Fruit fly (Drosophila melanogaster): Measurements from ENCODE around the gene Rsph3.

DNA sequence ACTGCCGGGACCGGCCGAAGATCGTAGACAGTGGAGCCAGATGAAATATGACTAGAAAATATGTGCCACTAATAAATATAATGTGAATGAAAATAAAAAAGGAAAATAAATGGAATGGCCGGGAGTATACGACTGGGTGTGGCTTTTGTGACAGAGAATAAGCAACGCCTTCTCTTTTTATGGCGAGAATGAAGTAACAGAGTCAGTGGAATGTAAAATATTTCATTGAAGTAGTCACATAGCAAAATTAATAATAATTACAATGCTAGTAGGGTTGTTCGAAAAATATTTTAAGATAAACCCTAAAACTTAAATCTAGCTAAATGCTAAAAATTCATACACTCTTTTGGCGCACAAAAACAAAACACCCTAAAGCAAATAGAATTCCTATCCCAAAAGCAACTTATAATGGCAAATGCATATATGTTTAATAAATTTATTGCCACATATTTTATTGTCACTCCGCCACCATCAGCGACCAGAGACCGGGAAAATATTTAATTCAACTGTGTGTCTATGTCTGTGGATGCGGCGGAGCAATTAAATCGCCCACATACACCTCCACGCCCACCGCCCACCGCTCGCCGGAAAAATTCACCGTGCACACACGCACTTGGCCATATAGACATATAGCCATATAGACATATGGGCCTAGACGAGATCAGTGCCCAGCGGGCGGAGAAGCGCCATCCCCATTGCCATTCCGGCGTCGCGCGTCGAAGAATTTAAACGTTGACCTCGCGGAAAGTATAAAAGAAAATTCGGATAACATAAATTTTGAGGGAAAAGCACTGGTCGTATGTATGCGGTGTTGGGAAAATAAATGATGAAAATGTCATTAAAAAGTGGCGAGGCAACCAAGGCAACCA, 56.1 kb downstream of the Rsph3 start:
- no peak for TF ChIP-seq pan (optimal IDR thresholded peaks at IDR 0.05)
- no peak for TF ChIP-seq psq (optimal IDR thresholded peaks at IDR 0.05)
- no peak for TF ChIP-seq CG8478 (optimal IDR thresholded peaks at IDR 0.05)

Measured in whole organism.